Fruit fly (Drosophila melanogaster) whole organism, adult: ENCODE measurements around the gene Ork1.
A peak's percentile ranks its signal among the peaks of the same experiment; 100 is the strongest.

ENCODE experiments used
- CG12768 ChIP-seq: fragments of 200-800 bp; sonication (Bioruptor generic); optimal IDR thresholded peaks from 2 replicates; lab custom pipeline; 2017; ENCODE audit warnings: missing biosample characterization, missing genetic modification characterization, mild to moderate bottlenecking, moderate library complexity, missing genetic modification reagents
- CG14711 ChIP-seq: fragments of 200-800 bp; sonication (Bioruptor generic); optimal IDR thresholded peaks from 2 replicates; lab custom pipeline; 2018; ENCODE audit warnings: missing biosample characterization, mild to moderate bottlenecking, missing genetic modification characterization, moderate library complexity
- CG7045 ChIP-seq: fragments of 200-800 bp; sonication (Bioruptor generic); optimal IDR thresholded peaks from 2 replicates; lab custom pipeline; 2017; ENCODE audit warnings: missing biosample characterization, mild to moderate bottlenecking, missing genetic modification characterization
- tj ChIP-seq: fragments of 200-800 bp; sonication (Bioruptor generic); optimal IDR thresholded peaks from 3 replicates; lab custom pipeline; 2017; ENCODE audit warnings: missing biosample characterization, mild to moderate bottlenecking, missing genetic modification characterization, moderate library complexity

- TF ChIP-seq tj (GFP tag; lab: Kevin White, UChicago) (no peak), CG14711 (peak; percentile 16), CG12768 (GFP tag; lab: Kevin White, UChicago) (no peak), CG7045 (GFP tag; lab: Kevin White, UChicago) (no peak)
These were observed 8.3 kb downstream of the Ork1 start for dm6 chrX:10882786-10883185.
